Fruit fly (Drosophila melanogaster): Measurements from ENCODE around the gene aurA.

Gene aurA

DNA sequence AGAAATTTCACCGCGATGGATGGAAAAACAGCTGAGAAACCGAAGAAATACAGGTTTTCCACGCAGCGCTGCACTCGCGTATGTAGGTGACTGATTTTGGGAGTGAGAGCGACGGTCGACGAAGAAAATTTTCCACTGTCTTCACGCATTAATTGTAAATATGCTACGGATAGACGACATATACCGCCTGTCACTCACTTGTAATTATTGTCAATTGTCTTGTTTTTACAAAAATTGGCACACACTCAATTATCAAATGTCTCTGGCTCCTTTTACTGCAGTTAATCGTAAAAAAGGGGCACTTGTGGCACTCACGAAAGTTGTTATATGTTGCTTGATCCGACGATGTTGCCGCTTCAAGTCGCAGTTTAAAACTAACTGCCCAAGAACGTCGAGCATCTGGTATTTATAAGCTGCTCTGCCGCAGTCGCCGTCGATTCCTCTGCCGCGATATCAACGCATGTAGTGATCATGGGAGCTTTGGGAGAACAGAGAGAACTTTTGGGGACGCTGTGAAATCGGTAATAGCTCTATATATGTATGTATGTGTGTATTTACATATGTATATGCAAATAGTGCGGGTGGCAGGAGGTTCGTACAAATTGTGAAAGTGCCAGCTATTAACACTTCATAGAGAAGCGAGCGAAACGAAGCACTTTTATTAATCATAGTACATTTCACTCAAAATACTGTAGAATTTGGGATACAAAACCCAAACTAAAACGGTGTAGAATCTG lies 30.2 kb downstream of the aurA start, which contains the start of gene mfas (continued):
- TF ChIP-seq CG13287 (GFP tag; IDR thresholded peaks at IDR 0.05; ENCODE audit: partially characterized antibody): peak; percentile 25; the same call in 1 of the 2 replicates
- TF ChIP-seq CG12071 (GFP tag; optimal IDR thresholded peaks at IDR 0.05): peak; percentile 56
- no peak for TF ChIP-seq CG4617 (GFP tag; optimal IDR thresholded peaks at IDR 0.05; ENCODE audit: borderline replicate concordance)
- TF ChIP-seq CG15601 (tag; optimal IDR thresholded peaks at IDR 0.05): peak; percentile 43
- no peak for TF ChIP-seq CG6175 (GFP tag; IDR thresholded peaks at IDR 0.05)
- no peak for TF ChIP-seq cwo (GFP tag; optimal IDR thresholded peaks at IDR 0.05)

DNA sequence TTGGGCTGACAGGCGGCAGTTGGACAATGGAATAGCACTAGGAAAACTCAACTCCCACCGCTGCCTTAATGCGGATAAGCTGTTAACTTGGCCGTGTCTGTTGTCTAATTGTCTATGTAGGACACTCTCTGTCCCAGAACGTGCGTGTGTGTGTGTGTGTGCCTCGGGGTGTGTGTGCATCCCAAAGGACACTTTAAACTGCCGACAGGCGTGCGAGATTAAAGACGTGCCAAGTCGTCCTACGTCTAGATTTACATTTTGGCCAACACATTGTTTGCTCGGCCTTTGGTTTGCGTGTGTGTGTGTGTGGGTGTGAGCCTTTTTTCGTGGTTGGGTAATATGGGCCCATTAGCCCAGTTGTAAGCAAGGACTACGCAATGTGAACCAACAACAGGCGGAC lies 35.2 kb downstream of the aurA start:
- no peak for TF ChIP-seq BEAF-32 (GFP tag; optimal IDR thresholded peaks at IDR 0.05)
- peak in 1 of 2 experiments; percentile 68 for TF ChIP-seq tll (GFP tag; optimal IDR thresholded peaks at IDR 0.05)
- TF ChIP-seq bab2 (GFP tag; optimal IDR thresholded peaks at IDR 0.05): no peak
- no peak for TF ChIP-seq vvl (GFP tag; IDR thresholded peaks at IDR 0.05)
- TF ChIP-seq CG12104 (GFP tag; optimal IDR thresholded peaks at IDR 0.05): no peak
- no peak for TF ChIP-seq her (GFP tag; optimal IDR thresholded peaks at IDR 0.05)
- TF ChIP-seq CG31388 (GFP tag; optimal IDR thresholded peaks at IDR 0.05): no peak
- no peak for TF ChIP-seq CG7786 (GFP tag; optimal IDR thresholded peaks at IDR 0.05)
- no peak for TF ChIP-seq bowl (GFP tag; IDR thresholded peaks at IDR 0.05)
- TF ChIP-seq CG8924 (tag; optimal IDR thresholded peaks at IDR 0.05): no peak
- TF ChIP-seq Med (GFP tag): peak; percentile 56
- TF ChIP-seq D (optimal IDR thresholded peaks at IDR 0.05): peak; percentile 8
- TF ChIP-seq D (GFP tag; optimal IDR thresholded peaks at IDR 0.05): no peak
- no peak for TF ChIP-seq fru (optimal IDR thresholded peaks at IDR 0.05)
- peak; percentile 74 for TF ChIP-seq zen (tag; optimal IDR thresholded peaks at IDR 0.05)
- TF ChIP-seq cas (GFP tag; IDR thresholded peaks at IDR 0.05): no peak
- TF ChIP-seq Dip2 (GFP tag; IDR thresholded peaks at IDR 0.05): no peak

DNA sequence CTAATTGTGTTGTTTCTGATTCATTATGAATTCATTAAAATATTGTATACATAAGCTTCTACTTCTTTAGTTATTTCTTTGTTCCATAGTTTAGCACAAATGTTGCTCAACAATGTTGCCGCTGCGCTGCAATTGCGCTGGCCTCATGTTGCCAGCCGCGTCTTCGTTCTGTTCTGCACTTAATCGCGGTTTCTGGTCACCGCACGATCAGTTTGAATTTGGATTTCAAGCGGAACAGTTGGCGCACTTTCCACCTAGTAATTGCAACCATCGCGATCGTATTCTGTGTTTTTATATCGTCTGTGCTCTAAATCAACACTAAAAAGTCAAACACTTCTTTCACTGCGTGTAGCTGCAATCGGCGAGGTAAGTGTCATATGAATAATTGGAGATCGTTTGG lies 36.1 kb downstream of the aurA start, which contains the start of gene Ect3:
TSS of gene Ect3 (plus strand) at position 205 of the 400 bp plus-strand sequence.
- TF ChIP-seq sima (GFP tag; optimal IDR thresholded peaks at IDR 0.05) (no peak), cg (GFP tag; optimal IDR thresholded peaks at IDR 0.05) (no peak), en (GFP tag; optimal IDR thresholded peaks at IDR 0.05) (no peak), CG12155 (GFP tag; optimal IDR thresholded peaks at IDR 0.05) (no peak), salm (tag; optimal IDR thresholded peaks at IDR 0.05) (no peak), CG2199 (GFP tag; IDR thresholded peaks at IDR 0.05) (peak; percentile 80; the same call in 2 of the 3 replicates), YL-1 (GFP tag; optimal IDR thresholded peaks at IDR 0.05) (no peak), cwo (GFP tag; optimal IDR thresholded peaks at IDR 0.05) (no peak), Ravus (GFP tag; IDR thresholded peaks at IDR 0.05) (no peak), CG18764 (GFP tag; optimal IDR thresholded peaks at IDR 0.05) (no peak), CG11504 (tag; optimal IDR thresholded peaks at IDR 0.05) (peak; percentile 99), zen (tag; optimal IDR thresholded peaks at IDR 0.05) (peak; percentile 5), Deaf1 (tag; optimal IDR thresholded peaks at IDR 0.05) (peak; percentile 32)

DNA sequence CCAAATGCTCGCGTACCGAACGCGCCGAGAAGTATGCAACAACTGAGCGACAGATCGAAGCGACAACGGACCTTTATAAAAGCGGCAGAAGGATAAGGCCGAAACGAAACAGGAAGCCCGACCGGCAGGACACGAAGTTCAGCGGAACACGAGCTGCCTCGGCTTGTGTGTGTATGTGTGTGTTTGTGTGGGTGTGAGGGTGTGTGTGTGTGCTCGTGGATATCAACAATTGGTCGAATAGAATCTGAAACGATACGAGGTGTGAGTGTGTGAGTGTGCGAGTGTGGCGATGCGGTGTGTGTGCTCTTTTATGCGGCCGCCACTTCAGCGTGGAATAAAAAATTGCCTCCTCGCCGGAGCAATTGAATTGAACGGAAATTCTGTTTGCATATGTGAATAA lies 42.5 kb downstream of the aurA start, which contains the start of gene Tk:
TSS of gene Tk (minus strand) at position 57 of the 400 bp plus-strand sequence.
- TF ChIP-seq CG10959 (GFP tag; IDR thresholded peaks at IDR 0.05): no peak
- TF ChIP-seq CG11504 (tag; optimal IDR thresholded peaks at IDR 0.05): peak; percentile 25
- TF ChIP-seq CG12942 (GFP tag; optimal IDR thresholded peaks at IDR 0.05): no peak
- TF ChIP-seq Nf-YC (tag; optimal IDR thresholded peaks at IDR 0.05): peak; percentile 94
- peak; percentile 79 for TF ChIP-seq Nf-YB (GFP tag; optimal IDR thresholded peaks at IDR 0.05)
- TF ChIP-seq Blimp-1 (GFP tag; optimal IDR thresholded peaks at IDR 0.05): peak; percentile 4
- TF ChIP-seq nerfin-1 (tag; optimal IDR thresholded peaks at IDR 0.05): no peak
- TF ChIP-seq CG6791 (GFP tag; IDR thresholded peaks at IDR 0.05; ENCODE audit: partially characterized antibody): no peak
- no peak for TF ChIP-seq lbe (GFP tag; optimal IDR thresholded peaks at IDR 0.05)
- peak; percentile 63 for TF ChIP-seq cg (GFP tag; optimal IDR thresholded peaks at IDR 0.05)
- TF ChIP-seq Dip3 (GFP tag; optimal IDR thresholded peaks at IDR 0.05): no peak
- no peak for TF ChIP-seq ssp (GFP tag; IDR thresholded peaks at IDR 0.05)
- TF ChIP-seq toy (GFP tag; IDR thresholded peaks at IDR 0.05): no peak
- peak; percentile 96 for TF ChIP-seq Deaf1 (tag; optimal IDR thresholded peaks at IDR 0.05)
- TF ChIP-seq D (optimal IDR thresholded peaks at IDR 0.05): peak; percentile 27
- no peak for TF ChIP-seq D (GFP tag; optimal IDR thresholded peaks at IDR 0.05)
- no peak for TF ChIP-seq CG10321 (GFP tag; IDR thresholded peaks at IDR 0.05)
